Fruit fly (Drosophila melanogaster) whole organism, embryonic: ENCODE data around the gene Drgx.

ENCODE experiments used
- Aef1 ChIP-seq: fragments of 200-800 bp; sonication (Bioruptor generic); IDR thresholded peaks from 3 replicates; pipeline ENCODE4 v1.3.6; 2022; ENCODE audit warnings: missing biosample characterization, missing genetic modification characterization
- Atf6 ChIP-seq: fragments of 200-800 bp; sonication (Bioruptor generic); IDR thresholded peaks from 2 replicates; pipeline ENCODE4 v1.3.6; 2022; ENCODE audit warnings: missing biosample characterization, missing genetic modification characterization
- Awh ChIP-seq: fragments of 200-800 bp; sonication (Bioruptor generic); IDR thresholded peaks from 2 replicates; pipeline ENCODE4, ENCODE4 v1.3.6; 2022; ENCODE audit warnings: missing biosample characterization, missing genetic modification characterization
- Bgb ChIP-seq: fragments of 200-800 bp; sonication (Bioruptor generic); IDR thresholded peaks from 2 replicates; pipeline ENCODE4 v1.3.6; 2022; ENCODE audit warnings: missing biosample characterization, missing genetic modification characterization; ENCODE audit not compliant: partially characterized antibody
- Blimp-1 ChIP-seq: fragments of 200-800 bp; sonication (Bioruptor generic); optimal IDR thresholded peaks from 3 replicates; lab custom pipeline; 2018; ENCODE audit warnings: missing biosample characterization, missing genetic modification characterization, mild to moderate bottlenecking, moderate library complexity, missing genetic modification reagents
- CG10147 ChIP-seq: fragments of 200-800 bp; sonication (Bioruptor generic); optimal IDR thresholded peaks from 2 replicates; lab custom pipeline; 2019; ENCODE audit warnings: missing biosample characterization, mild to moderate bottlenecking, missing genetic modification characterization, moderate library complexity
- CG1024 ChIP-seq: fragments of 200-800 bp; sonication (Bioruptor generic); IDR thresholded peaks from 2 replicates; pipeline ENCODE4 v1.3.6; 2022; ENCODE audit warnings: missing biosample characterization, missing genetic modification characterization
- CG11695 ChIP-seq: fragments of 200-800 bp; sonication (Bioruptor generic); IDR thresholded peaks from 3 replicates; pipeline ENCODE4 v1.3.6; 2022; ENCODE audit warnings: missing biosample characterization, missing genetic modification characterization
- CG11696 ChIP-seq: fragments of 200-800 bp; sonication (Bioruptor generic); IDR thresholded peaks from 2 replicates; pipeline ENCODE4 v1.3.6; 2022; ENCODE audit warnings: missing biosample characterization, missing genetic modification characterization
- CG12071 ChIP-seq: fragments of 200-800 bp; sonication (Bioruptor generic); optimal IDR thresholded peaks from 3 replicates; lab custom pipeline; 2018; ENCODE audit warnings: missing biosample characterization, mild to moderate bottlenecking, missing genetic modification characterization
- CG12236 ChIP-seq: fragments of 200-800 bp; sonication (Bioruptor generic); optimal IDR thresholded peaks from 2 replicates; lab custom pipeline; 2016; ENCODE audit warnings: missing biosample characterization, missing genetic modification characterization
- CG14965 ChIP-seq: fragments of 200-800 bp; sonication (Bioruptor generic); optimal IDR thresholded peaks from 2 replicates; lab custom pipeline; 2016; ENCODE audit warnings: missing biosample characterization, missing genetic modification characterization, borderline replicate concordance
- CG18599 ChIP-seq: fragments of 200-800 bp; sonication (Bioruptor generic); optimal IDR thresholded peaks from 3 replicates; lab custom pipeline; 2017; ENCODE audit warnings: missing biosample characterization, missing genetic modification characterization, mild to moderate bottlenecking, moderate library complexity, missing genetic modification reagents
- CG2120 ChIP-seq: fragments of 200-800 bp; sonication (Bioruptor generic); optimal IDR thresholded peaks from 3 replicates; lab custom pipeline; 2016; ENCODE audit warnings: missing biosample characterization, missing genetic modification characterization
- CG2199 ChIP-seq: fragments of 200-800 bp; sonication (Bioruptor generic); IDR thresholded peaks from 3 replicates; pipeline ENCODE4 v1.3.6; 2022; ENCODE audit warnings: missing biosample characterization, missing genetic modification characterization
- CG30403 ChIP-seq: fragments of 200-800 bp; sonication (Bioruptor generic); optimal IDR thresholded peaks from 3 replicates; lab custom pipeline; 2016; ENCODE audit warnings: missing biosample characterization, missing genetic modification characterization
- CG6813 ChIP-seq: fragments of 200-800 bp; sonication (Bioruptor generic); optimal IDR thresholded peaks from 2 replicates; lab custom pipeline; 2017; ENCODE audit warnings: missing biosample characterization, missing genetic modification characterization, mild to moderate bottlenecking, moderate library complexity, missing genetic modification reagents
- E2f2 ChIP-seq: fragments of 200-800 bp; sonication (Bioruptor generic); IDR thresholded peaks from 2 replicates; pipeline ENCODE4 v1.3.6; 2022; ENCODE audit warnings: missing biosample characterization, missing genetic modification characterization
- Fer1 ChIP-seq: fragments of 200-800 bp; sonication (Bioruptor generic); optimal IDR thresholded peaks from 2 replicates; lab custom pipeline; 2017; ENCODE audit warnings: missing biosample characterization, mild to moderate bottlenecking, missing genetic modification characterization
- HHEX ChIP-seq: fragments of 200-800 bp; sonication (Bioruptor generic); optimal IDR thresholded peaks from 3 replicates; lab custom pipeline; 2017; ENCODE audit warnings: missing biosample characterization, mild to moderate bottlenecking, missing genetic modification characterization, missing genetic modification reagents
- Hsf ChIP-seq: fragments of 200-800 bp; sonication (Bioruptor generic); optimal IDR thresholded peaks from 3 replicates; lab custom pipeline; 2016; ENCODE audit warnings: missing biosample characterization, missing genetic modification characterization
- Max ChIP-seq: fragments of 200-800 bp; sonication (Bioruptor generic); optimal IDR thresholded peaks from 2 replicates; lab custom pipeline; 2016; ENCODE audit warnings: missing biosample characterization, mild to moderate bottlenecking, missing genetic modification characterization
- Side ChIP-seq: fragments of 200-800 bp; sonication (Bioruptor generic); optimal IDR thresholded peaks from 2 replicates; lab custom pipeline; 2016; ENCODE audit warnings: missing biosample characterization, missing genetic modification characterization
- Sox100B ChIP-seq: fragments of 200-800 bp; sonication (Bioruptor generic); optimal IDR thresholded peaks from 3 replicates; lab custom pipeline; 2018; ENCODE audit warnings: missing biosample characterization, mild to moderate bottlenecking, missing genetic modification characterization
- Sry-β ChIP-seq: fragments of 200-800 bp; sonication (Bioruptor generic); optimal IDR thresholded peaks from 2 replicates; lab custom pipeline; 2018; ENCODE audit warnings: missing biosample characterization, mild to moderate bottlenecking, missing genetic modification characterization, moderate library complexity
- Ssrp ChIP-seq: fragments of 200-800 bp; sonication (Bioruptor generic); optimal IDR thresholded peaks from 2 replicates; lab custom pipeline; 2018; ENCODE audit warnings: missing biosample characterization, mild to moderate bottlenecking, missing genetic modification characterization, moderate library complexity
- Xrp1 ChIP-seq: fragments of 200-800 bp; sonication (Bioruptor generic); IDR thresholded peaks from 2 replicates; pipeline ENCODE4 v1.3.6; 2022; ENCODE audit warnings: missing biosample characterization, missing genetic modification characterization
- YL-1 ChIP-seq: fragments of 200-800 bp; sonication (Bioruptor generic); optimal IDR thresholded peaks from 3 replicates; lab custom pipeline; 2017; ENCODE audit warnings: missing biosample characterization, mild to moderate bottlenecking, missing genetic modification characterization
- ac ChIP-seq: fragments of 200-800 bp; sonication (Bioruptor generic); optimal IDR thresholded peaks from 3 replicates; lab custom pipeline; 2017; ENCODE audit warnings: missing biosample characterization, mild to moderate bottlenecking, missing genetic modification characterization
- al ChIP-seq: fragments of 200-800 bp; sonication (Bioruptor generic); IDR thresholded peaks from 2 replicates; pipeline ENCODE4 v1.3.6; 2022; ENCODE audit warnings: missing biosample characterization, missing genetic modification characterization
- dmrt99B ChIP-seq: fragments of 200-800 bp; sonication (Bioruptor generic); optimal IDR thresholded peaks from 2 replicates; lab custom pipeline; 2018; ENCODE audit warnings: missing biosample characterization, mild to moderate bottlenecking, missing genetic modification characterization, moderate library complexity
- dysf ChIP-seq: fragments of 200-800 bp; sonication (Bioruptor generic); IDR thresholded peaks from 3 replicates; pipeline ENCODE4 v1.3.6; 2022; ENCODE audit warnings: missing biosample characterization, missing genetic modification characterization
- fd102C ChIP-seq: fragments of 200-800 bp; sonication (Bioruptor generic); optimal IDR thresholded peaks from 2 replicates; lab custom pipeline; 2018; ENCODE audit warnings: missing biosample characterization, mild to moderate bottlenecking, missing genetic modification characterization, moderate library complexity
- fd96Cb ChIP-seq: fragments of 200-800 bp; sonication (Bioruptor generic); optimal IDR thresholded peaks from 2 replicates; lab custom pipeline; 2018; ENCODE audit warnings: missing biosample characterization, mild to moderate bottlenecking, missing genetic modification characterization, moderate library complexity
- gsb ChIP-seq: fragments of 200-800 bp; sonication (Bioruptor generic); IDR thresholded peaks from 2 replicates; pipeline ENCODE4 v1.3.6; 2022; ENCODE audit warnings: missing biosample characterization, missing genetic modification characterization
- h ChIP-seq: fragments of >200 bp; optimal IDR thresholded peaks from 2 replicates; lab custom pipeline; 2017
- mam ChIP-seq: fragments of 200-800 bp; sonication (Bioruptor generic); optimal IDR thresholded peaks from 3 replicates; lab custom pipeline; 2016; ENCODE audit warnings: missing biosample characterization, missing genetic modification characterization
- org-1 ChIP-seq: fragments of 200-800 bp; sonication (Bioruptor generic); optimal IDR thresholded peaks from 2 replicates; lab custom pipeline; 2017; ENCODE audit warnings: missing biosample characterization, missing genetic modification characterization
- scrt ChIP-seq: fragments of 200-800 bp; sonication (Bioruptor generic); optimal IDR thresholded peaks from 2 replicates; lab custom pipeline; 2018; ENCODE audit warnings: missing biosample characterization, mild to moderate bottlenecking, missing genetic modification characterization, moderate library complexity
- sens ChIP-seq: fragments of 200-800 bp; sonication (Bioruptor generic); peaks from one replicate; lab custom pipeline; 2016; ENCODE audit warnings: missing biosample characterization, missing genetic modification characterization
- so ChIP-seq: fragments of 200-800 bp; sonication (Bioruptor generic); IDR thresholded peaks from 3 replicates; pipeline ENCODE4 v1.3.6; 2022; ENCODE audit warnings: missing biosample characterization, missing genetic modification characterization
- tap ChIP-seq: fragments of 200-800 bp; optimal IDR thresholded peaks from 3 replicates; lab custom pipeline; 2019; ENCODE audit warnings: missing biosample characterization, mild to moderate bottlenecking, missing genetic modification characterization, moderate library complexity
- wdn ChIP-seq: fragments of 200-800 bp; sonication (Bioruptor generic); IDR thresholded peaks from 2 replicates; pipeline ENCODE4 v1.3.6; 2022; ENCODE audit warnings: missing biosample characterization, missing genetic modification characterization

The Drgx gene

DNA sequence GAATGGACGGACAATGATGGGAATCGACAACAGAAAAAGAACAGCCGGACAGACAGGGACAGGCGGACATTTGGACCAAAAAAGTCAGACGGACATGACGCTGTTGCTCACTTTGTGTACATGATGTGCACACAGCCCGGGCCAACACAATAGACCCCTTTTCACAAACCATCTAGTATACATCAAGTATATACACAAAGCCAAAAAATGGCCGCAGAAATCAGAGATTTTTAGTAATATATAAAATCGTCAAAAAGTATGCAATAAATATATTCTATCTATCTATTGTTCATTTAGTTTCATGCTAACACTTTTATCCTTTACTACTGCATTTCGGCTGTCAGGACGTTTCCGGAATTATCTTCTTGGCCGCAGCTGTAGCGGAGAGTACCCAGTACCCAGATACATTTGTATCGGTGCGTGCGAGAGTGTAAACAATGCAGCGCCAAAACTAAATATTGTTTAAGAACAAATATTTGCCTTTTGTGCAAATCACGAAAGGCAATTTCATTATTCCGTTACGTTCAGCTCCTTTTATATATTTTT, 56.9 kb downstream of the Drgx start (continued):
- no peak for TF ChIP-seq CG14965 (GFP tag; lab: Kevin White, UChicago)
- no peak for TF ChIP-seq Awh
- TF ChIP-seq Atf6 (GFP tag; lab: Robert Waterston, UW): peak; percentile 70
- TF ChIP-seq al (GFP tag; lab: Robert Waterston, UW): peak; percentile 36; the same call in 1 of the 2 replicates
- 0 out of 3 replicates have a peak, but pooled peaks have one; percentile 33 for TF ChIP-seq so (GFP tag; lab: Robert Waterston, UW)
- TF ChIP-seq Aef1: no peak
- TF ChIP-seq CG12236: no peak
- no peak for TF ChIP-seq Max (GFP tag; lab: Kevin White, UChicago)
- 0 out of 3 replicates have a peak, but pooled peaks have one; percentile 20 for TF ChIP-seq CG11695
- 0 out of 2 replicates have a peak, but pooled peaks have one; percentile 21 for TF ChIP-seq Xrp1 (GFP tag; lab: Robert Waterston, UW)
- TF ChIP-seq gsb (GFP tag; lab: Robert Waterston, UW): 0 out of 2 replicates have a peak, but pooled peaks have one; percentile 5
- TF ChIP-seq Side (GFP tag; lab: Kevin White, UChicago): no peak
- TF ChIP-seq CG30403 (GFP tag; lab: Kevin White, UChicago): peak; percentile 13
- TF ChIP-seq CG2199 (GFP tag; lab: Robert Waterston, UW): no peak
- no peak for TF ChIP-seq Sry-β (GFP tag; lab: Kevin White, UChicago)
- TF ChIP-seq wdn (GFP tag; lab: Robert Waterston, UW): no peak
- TF ChIP-seq h (lab: Kevin White, UChicago): no peak
- TF ChIP-seq org-1: peak; percentile 0
- TF ChIP-seq CG18599 (GFP tag; lab: Kevin White, UChicago): peak; percentile 57
- no peak for TF ChIP-seq Bgb
- TF ChIP-seq Ssrp (tag; lab: Kevin White, UChicago): peak; percentile 7
- no peak for TF ChIP-seq YL-1 (GFP tag; lab: Kevin White, UChicago)
- no peak for TF ChIP-seq Fer1
- peak; percentile 16; the same call in 1 of the 2 replicates for TF ChIP-seq E2f2 (GFP tag; lab: Robert Waterston, UW)
- peak; percentile 29 for TF ChIP-seq CG6813 (GFP tag; lab: Kevin White, UChicago)
- TF ChIP-seq CG10147 (GFP tag; lab: Kevin White, UChicago): no peak
- TF ChIP-seq sens (GFP tag; lab: Kevin White, UChicago): peak; percentile 70
- TF ChIP-seq dmrt99B (tag; lab: Kevin White, UChicago): peak; percentile 58
- TF ChIP-seq mam: peak; percentile 6
- peak; percentile 39 for TF ChIP-seq Sox100B (GFP tag; lab: Kevin White, UChicago)
- TF ChIP-seq CG11696 (GFP tag; lab: Robert Waterston, UW): peak; percentile 59
- TF ChIP-seq ac (GFP tag; lab: Kevin White, UChicago): no peak
- peak; percentile 3 for TF ChIP-seq Hsf (GFP tag; lab: Kevin White, UChicago)
- TF ChIP-seq CG12071: peak; percentile 23
- TF ChIP-seq tap (tag; lab: Kevin White, UChicago): peak; percentile 17
- peak; percentile 30 for TF ChIP-seq HHEX (GFP tag; lab: Kevin White, UChicago)
- peak; percentile 19 for TF ChIP-seq scrt (GFP tag; lab: Kevin White, UChicago)
- TF ChIP-seq CG2120: peak; percentile 46
- peak; percentile 22; the same call in 1 of the 3 replicates for TF ChIP-seq dysf (GFP tag; lab: Robert Waterston, UW)
- TF ChIP-seq CG1024 (GFP tag; lab: Robert Waterston, UW): 0 out of 2 replicates have a peak, but pooled peaks have one; percentile 14
- TF ChIP-seq Blimp-1 (GFP tag; lab: Kevin White, UChicago): no peak
- peak; percentile 26 for TF ChIP-seq fd96Cb (tag; lab: Kevin White, UChicago)
- no peak for TF ChIP-seq fd102C (GFP tag; lab: Kevin White, UChicago)
